Worm (Caenorhabditis elegans) whole organism, L3 larva: ENCODE data around the gene C06A12.19.

Source experiments
- aly-2 ChIP-seq: fragments of 150-350 bp; optimal IDR thresholded peaks from 2 replicates; lab custom pipeline; 2014; ENCODE audit warnings: missing biosample characterization, missing genetic modification characterization
- ama-1 ChIP-seq: fragments of 150-350 bp; optimal IDR thresholded peaks from 2 replicates; lab custom pipeline; 2018
- ceh-28 ChIP-seq: fragments of 150-350 bp; optimal IDR thresholded peaks from 2 replicates; lab custom pipeline; 2014; ENCODE audit warnings: missing biosample characterization, missing genetic modification reagents, missing genetic modification characterization
- elt-3 ChIP-seq, 3 experiments: fragments of 150-350 bp in 1 of 3; sonication (generic microtip) in 2 of 3; optimal IDR thresholded peaks; 2 replicates in 2 of 3; 4 replicates in 1 of 3; lab custom pipeline; 2014 to 2017; ENCODE audit warnings: missing biosample characterization in 3 of 3, missing genetic modification characterization in 3 of 3
- lin-39 ChIP-seq: fragments of 150-350 bp; optimal IDR thresholded peaks from 2 replicates; lab custom pipeline; 2018; ENCODE audit warnings: missing biosample characterization, missing genetic modification reagents, missing genetic modification characterization
- mdl-1 ChIP-seq: fragments of 150-350 bp; optimal IDR thresholded peaks from 2 replicates; lab custom pipeline; 2014; ENCODE audit warnings: missing biosample characterization, missing genetic modification characterization
- nfya-1 ChIP-seq: sonication (generic microtip); optimal IDR thresholded peaks from 2 replicates; lab custom pipeline; 2017; ENCODE audit warnings: missing genetic modification characterization, mild to moderate bottlenecking, missing compliant biosample characterization, antibody characterized with exemption, moderate library complexity; ENCODE audit not compliant: insufficient read depth
- nhr-237 ChIP-seq: fragments of 150-350 bp; optimal IDR thresholded peaks from 2 replicates; lab custom pipeline; 2014; ENCODE audit warnings: missing biosample characterization, missing genetic modification characterization
- ztf-11 ChIP-seq: fragments of 150-350 bp; optimal IDR thresholded peaks from 2 replicates; lab custom pipeline; 2014; ENCODE audit warnings: missing biosample characterization, missing genetic modification characterization

- TF ChIP-seq aly-2 (tag; lab: Kevin White, UChicago), result no peak
- no peak for TF ChIP-seq elt-3 (tag; optimal IDR thresholded peaks at IDR 0.05; lab: Kevin White, UChicago)
- TF ChIP-seq nhr-237 (tag; lab: Kevin White, UChicago), result no peak
- no peak for TF ChIP-seq nfya-1
- TF ChIP-seq ama-1 (lab: Kevin White, UChicago), result no peak
- TF ChIP-seq ceh-28, result no peak
- TF ChIP-seq ztf-11 (tag; lab: Kevin White, UChicago), result no peak
- TF ChIP-seq mdl-1 (tag; lab: Kevin White, UChicago), result no peak
- TF ChIP-seq lin-39 (tag; lab: Kevin White, UChicago), result no peak
These were observed 32.9 kb downstream of the C06A12.19 start, which contains the start of gene T02D1.7 for ce11 chrIV:17407025-17407424.
